Worm (Caenorhabditis elegans): ENCODE measurements around the gene slc-36.5.

slc-36.5 gene

DNA sequence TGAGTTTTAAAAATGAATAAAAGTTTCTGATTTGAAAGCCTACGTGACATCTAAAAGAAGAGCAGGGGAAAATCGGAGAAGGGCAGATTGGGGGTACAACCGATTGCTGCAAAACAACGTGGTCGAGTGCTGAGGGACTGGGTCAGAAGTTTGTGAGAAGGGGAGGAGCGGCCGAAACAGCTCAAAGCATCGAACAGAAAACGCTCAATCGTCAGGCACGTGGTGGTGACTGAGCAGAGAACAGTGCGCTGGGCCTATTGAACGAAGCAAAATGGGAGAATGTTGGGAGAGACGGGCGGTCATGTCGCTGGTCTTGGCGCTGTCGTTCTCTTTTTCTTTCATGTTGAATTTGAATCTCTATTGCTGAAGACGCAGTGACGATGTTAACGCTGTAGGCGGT is 14.3 kb upstream of the slc-36.5 start (continued):
- TF ChIP-seq ztf-7 (tag; optimal IDR thresholded peaks at IDR 0.05) (no peak), zfp-3 (GFP tag; conservative IDR thresholded peaks at IDR 0.05) (no peak), Y105C5A.15 (GFP tag; IDR thresholded peaks at IDR 0.05) (0 out of 2 replicates have a peak, but pooled peaks have one; percentile 55), T20F7.1 (GFP tag; optimal IDR thresholded peaks at IDR 0.05) (no peak), hif-1 (tag; optimal IDR thresholded peaks at IDR 0.05) (peak; percentile 41 to 98), nhr-76 (tag; optimal IDR thresholded peaks at IDR 0.05) (no peak), dmd-6 (GFP tag; IDR thresholded peaks at IDR 0.05) (peak; percentile 71), nhr-102 (tag; optimal IDR thresholded peaks at IDR 0.05) (peak; percentile 69), nhr-28 (tag; optimal IDR thresholded peaks at IDR 0.05) (peak; percentile 86), mdl-1 (tag; optimal IDR thresholded peaks at IDR 0.05) (peak; percentile 64 to 93), dpl-1 (GFP tag; optimal IDR thresholded peaks at IDR 0.05) (peak; percentile 40), lin-13 (GFP tag; optimal IDR thresholded peaks at IDR 0.05) (peak; percentile 56), gei-8 (GFP tag; optimal IDR thresholded peaks at IDR 0.05) (peak; percentile 46), fkh-10 (GFP tag; optimal IDR thresholded peaks at IDR 0.05) (no peak), nhr-111 (GFP tag; optimal IDR thresholded peaks at IDR 0.05) (no peak), aly-2 (tag; optimal IDR thresholded peaks at IDR 0.05) (no peak), ztf-11 (tag; optimal IDR thresholded peaks at IDR 0.05) (no peak), daf-12 (tag; optimal IDR thresholded peaks at IDR 0.05) (no peak), dve-1 (tag; optimal IDR thresholded peaks at IDR 0.05; ENCODE audit: insufficient read depth) (peak; percentile 70), set-16 (GFP tag; IDR thresholded peaks at IDR 0.05) (peak; percentile 79), lin-15B (tag; optimal IDR thresholded peaks at IDR 0.05) (no peak), saeg-2 (GFP tag; IDR thresholded peaks at IDR 0.05) (no peak), mdt-29 (GFP tag; IDR thresholded peaks at IDR 0.05) (no peak), Y5F2A.4 (GFP tag; optimal IDR thresholded peaks at IDR 0.05) (no peak), tra-1 (GFP tag; IDR thresholded peaks at IDR 0.05) (0 out of 2 replicates have a peak, but pooled peaks have one; percentile 20), attf-4 (tag; optimal IDR thresholded peaks at IDR 0.05) (no peak), vab-7 (GFP tag; IDR thresholded peaks at IDR 0.05) (no peak), T26A8.4 (GFP tag; IDR thresholded peaks at IDR 0.05) (0 out of 2 replicates have a peak, but pooled peaks have one; percentile 46), sdz-12 (GFP tag; optimal IDR thresholded peaks at IDR 0.05) (no peak), ceh-28 (tag; optimal IDR thresholded peaks at IDR 0.05) (no peak), D1046.2 (GFP tag; IDR thresholded peaks at IDR 0.05) (no peak), ZK337.2 (GFP tag; IDR thresholded peaks at IDR 0.05) (no peak), nhr-11 (tag; optimal IDR thresholded peaks at IDR 0.05) (peak; percentile 84), ceh-44 (GFP tag; IDR thresholded peaks at IDR 0.05) (no peak), Y75B8A.6 (GFP tag; IDR thresholded peaks at IDR 0.05) (0 out of 2 replicates have a peak, but pooled peaks have one; percentile 49), jun-1 (tag; optimal IDR thresholded peaks at IDR 0.05) (no peak), ceh-20 (GFP tag; IDR thresholded peaks at IDR 0.05) (peak; percentile 51; the same call in 1 of the 2 replicates), mes-2 (tag; optimal IDR thresholded peaks at IDR 0.05; ENCODE audit: poor library complexity, severe bottlenecking) (peak; percentile 31), cey-2 (tag; optimal IDR thresholded peaks at IDR 0.05; ENCODE audit: borderline replicate concordance, insufficient read depth) (no peak), fos-1 (tag; optimal IDR thresholded peaks at IDR 0.05) (no peak), egl-43 (GFP tag; IDR thresholded peaks at IDR 0.05) (peak; percentile 74), unc-62 (GFP tag; optimal IDR thresholded peaks at IDR 0.05 in 1 of 2) (peak in 1 of 2 experiments; percentile 56), unc-62 (tag; optimal IDR thresholded peaks at IDR 0.05) (no peak), hlh-11 (tag; optimal IDR thresholded peaks at IDR 0.05) (peak; percentile 91), hmg-1.1 (GFP tag; IDR thresholded peaks at IDR 0.05) (peak; percentile 66), egl-27 (tag; optimal IDR thresholded peaks at IDR 0.05) (no peak), spr-3 (GFP tag; optimal IDR thresholded peaks at IDR 0.05) (peak; percentile 51), nhr-41 (GFP tag; IDR thresholded peaks at IDR 0.05) (no peak), F10B5.3 (tag; optimal IDR thresholded peaks at IDR 0.05) (no peak)
